Fruit fly (Drosophila melanogaster) whole organism, embryonic: ENCODE data around the gene meigo.

Experiments used
- Ada2b ChIP-seq: fragments of 200-800 bp; sonication (Bioruptor generic); IDR thresholded peaks from 2 replicates; pipeline ENCODE4 v1.3.6; 2022; ENCODE audit warnings: missing biosample characterization, missing genetic modification characterization
- CG10431 ChIP-seq: fragments of 200-800 bp; sonication (Bioruptor generic); optimal IDR thresholded peaks from 3 replicates; lab custom pipeline; 2018; ENCODE audit warnings: missing biosample characterization, mild to moderate bottlenecking, missing genetic modification characterization
- CG11093 ChIP-seq: fragments of 200-800 bp; sonication (Bioruptor generic); IDR thresholded peaks from 3 replicates; pipeline ENCODE4 v1.3.6; 2022; ENCODE audit warnings: missing biosample characterization, missing genetic modification characterization
- CG11456 ChIP-seq: fragments of 200-800 bp; sonication (Bioruptor generic); IDR thresholded peaks from 3 replicates; pipeline ENCODE4 v1.3.6; 2022; ENCODE audit warnings: missing biosample characterization, missing genetic modification characterization
- CG12219 ChIP-seq: fragments of 200-800 bp; sonication (Bioruptor generic); optimal IDR thresholded peaks from 3 replicates; lab custom pipeline; 2018; ENCODE audit warnings: missing biosample characterization, mild to moderate bottlenecking, missing genetic modification characterization
- CG12744 ChIP-seq: fragments of 200-800 bp; sonication (Bioruptor generic); optimal IDR thresholded peaks from 2 replicates; lab custom pipeline; 2016; ENCODE audit warnings: missing biosample characterization, missing genetic modification characterization
- CG13123 ChIP-seq: fragments of 200-800 bp; sonication (Bioruptor generic); optimal IDR thresholded peaks from 2 replicates; lab custom pipeline; 2016; ENCODE audit warnings: missing biosample characterization, missing genetic modification characterization
- CG13287 ChIP-seq: fragments of 200-800 bp; sonication (Bioruptor generic); IDR thresholded peaks from 2 replicates; pipeline ENCODE4 v1.3.6; 2022; ENCODE audit warnings: missing biosample characterization, missing genetic modification characterization; ENCODE audit not compliant: partially characterized antibody
- CG14014 ChIP-seq: fragments of 200-800 bp; sonication (Bioruptor generic); IDR thresholded peaks from 2 replicates; pipeline ENCODE4 v1.3.6; 2022; ENCODE audit warnings: missing biosample characterization, missing genetic modification characterization
- CG14710 ChIP-seq: fragments of 200-800 bp; sonication (Bioruptor generic); optimal IDR thresholded peaks from 3 replicates; lab custom pipeline; 2019; ENCODE audit warnings: missing biosample characterization, mild to moderate bottlenecking, missing genetic modification characterization, moderate library complexity
- CG1602 ChIP-seq: fragments of 200-800 bp; sonication (Bioruptor generic); optimal IDR thresholded peaks from 3 replicates; lab custom pipeline; 2016; ENCODE audit warnings: missing biosample characterization, missing genetic modification characterization
- CG17328 ChIP-seq: fragments of 200-800 bp; sonication (Bioruptor generic); IDR thresholded peaks from 2 replicates; pipeline ENCODE4 v1.3.6; 2022; ENCODE audit warnings: missing biosample characterization, missing genetic modification characterization
- CG17829 ChIP-seq: fragments of 200-800 bp; optimal IDR thresholded peaks from 2 replicates; lab custom pipeline; 2019; ENCODE audit warnings: missing biosample characterization, mild to moderate bottlenecking, missing genetic modification characterization, moderate library complexity
- CG2116 ChIP-seq: fragments of 200-800 bp; sonication (Bioruptor generic); optimal IDR thresholded peaks from 3 replicates; lab custom pipeline; 2018; ENCODE audit warnings: missing biosample characterization, mild to moderate bottlenecking, missing genetic modification characterization
- CG2889 ChIP-seq: fragments of 200-800 bp; sonication (Bioruptor generic); IDR thresholded peaks from 3 replicates; pipeline ENCODE4 v1.3.6; 2022; ENCODE audit warnings: missing biosample characterization, missing genetic modification characterization
- CG34376 ChIP-seq: fragments of 200-800 bp; sonication (Bioruptor generic); optimal IDR thresholded peaks from 2 replicates; lab custom pipeline; 2018; ENCODE audit warnings: missing biosample characterization, mild to moderate bottlenecking, missing genetic modification characterization
- CG3847 ChIP-seq: fragments of 200-800 bp; sonication (Bioruptor generic); IDR thresholded peaks from 2 replicates; pipeline ENCODE4 v1.3.6; 2022; ENCODE audit warnings: missing biosample characterization, missing genetic modification characterization
- CG4360 ChIP-seq: fragments of 200-800 bp; sonication (Bioruptor generic); IDR thresholded peaks from 2 replicates; pipeline ENCODE4 v1.3.6; 2022; ENCODE audit warnings: missing biosample characterization, missing genetic modification characterization
- CG7963 ChIP-seq: fragments of 200-800 bp; sonication (Bioruptor generic); IDR thresholded peaks from 3 replicates; pipeline ENCODE4 v1.3.6; 2022; ENCODE audit warnings: missing biosample characterization, missing genetic modification characterization; ENCODE audit not compliant: partially characterized antibody
- CG9817 ChIP-seq: fragments of 200-800 bp; sonication (Bioruptor generic); optimal IDR thresholded peaks from 2 replicates; lab custom pipeline; 2018; ENCODE audit warnings: missing biosample characterization, mild to moderate bottlenecking, missing genetic modification characterization, moderate library complexity
- CkIIα-i1 ChIP-seq: fragments of 200-800 bp; sonication (Bioruptor generic); IDR thresholded peaks from 2 replicates; pipeline ENCODE4 v1.3.6; 2022; ENCODE audit warnings: missing biosample characterization, missing genetic modification characterization
- Dek ChIP-seq: fragments of 200-800 bp; sonication (Bioruptor generic); optimal IDR thresholded peaks from 3 replicates; lab custom pipeline; 2019; ENCODE audit warnings: missing biosample characterization, mild to moderate bottlenecking, missing genetic modification characterization, moderate library complexity
- Hey ChIP-seq: fragments of 200-800 bp; sonication (Bioruptor generic); optimal IDR thresholded peaks from 3 replicates; lab custom pipeline; 2018; ENCODE audit warnings: missing biosample characterization, mild to moderate bottlenecking, missing genetic modification characterization
- Oli ChIP-seq: fragments of 200-800 bp; sonication (Bioruptor generic); optimal IDR thresholded peaks from 2 replicates; lab custom pipeline; 2018; ENCODE audit warnings: missing biosample characterization, mild to moderate bottlenecking, missing genetic modification characterization, moderate library complexity
- Six4 ChIP-seq: fragments of 200-800 bp; sonication (Bioruptor generic); optimal IDR thresholded peaks from 2 replicates; lab custom pipeline; 2016; ENCODE audit warnings: missing biosample characterization, missing genetic modification characterization
- Stat92E ChIP-seq, 3 experiments: fragments of >200 bp in 2 of 3; fragments of 200-800 bp in 1 of 3; sonication (Bioruptor generic) in 1 of 3; optimal IDR thresholded peaks; 2 replicates each; lab custom pipeline; 2017 to 2019; ENCODE audit warnings: missing biosample characterization in 3 of 3, missing genetic modification characterization in 3 of 3, mild to moderate bottlenecking in 1 of 3, moderate library complexity in 1 of 3
- btn ChIP-seq: fragments of 200-800 bp; sonication (Bioruptor generic); optimal IDR thresholded peaks from 2 replicates; lab custom pipeline; 2016; ENCODE audit warnings: missing biosample characterization, missing genetic modification characterization
- cad ChIP-seq: fragments of >200 bp; optimal IDR thresholded peaks from 2 replicates; lab custom pipeline; 2017; ENCODE audit warnings: missing biosample characterization, missing genetic modification characterization
- cas ChIP-seq: fragments of 200-800 bp; sonication (Bioruptor generic); IDR thresholded peaks from 2 replicates; pipeline ENCODE4 v1.3.6; 2022; ENCODE audit warnings: missing biosample characterization, missing genetic modification characterization
- caup ChIP-seq: fragments of 200-800 bp; sonication (Bioruptor generic); optimal IDR thresholded peaks from 3 replicates; lab custom pipeline; 2017; ENCODE audit warnings: missing biosample characterization, mild to moderate bottlenecking, missing genetic modification characterization, moderate library complexity; ENCODE audit not compliant: severe bottlenecking
- dan ChIP-seq: fragments of 200-800 bp; sonication (Bioruptor generic); IDR thresholded peaks from 2 replicates; pipeline ENCODE4 v1.3.6; 2022; ENCODE audit warnings: missing biosample characterization, missing genetic modification characterization
- dm ChIP-seq: fragments of 200-800 bp; sonication (Bioruptor generic); optimal IDR thresholded peaks from 3 replicates; lab custom pipeline; 2016; ENCODE audit warnings: missing biosample characterization, missing genetic modification characterization
- ems ChIP-seq: fragments of 200-800 bp; sonication (Bioruptor generic); optimal IDR thresholded peaks from 3 replicates; lab custom pipeline; 2016; ENCODE audit warnings: missing biosample characterization, missing genetic modification characterization
- gsb-n ChIP-seq: fragments of 200-800 bp; sonication (Bioruptor generic); optimal IDR thresholded peaks from 3 replicates; lab custom pipeline; 2018; ENCODE audit warnings: missing biosample characterization, mild to moderate bottlenecking, missing genetic modification characterization
- jigr1 ChIP-seq: fragments of 200-800 bp; sonication (Bioruptor generic); IDR thresholded peaks from 3 replicates; pipeline ENCODE4 v1.3.6; 2022; ENCODE audit warnings: missing biosample characterization, missing genetic modification characterization
- jumu ChIP-seq: fragments of 200-800 bp; sonication (Bioruptor generic); optimal IDR thresholded peaks from 3 replicates; lab custom pipeline; 2016; ENCODE audit warnings: missing biosample characterization, missing genetic modification characterization
- ken ChIP-seq: fragments of 200-800 bp; sonication (Bioruptor generic); IDR thresholded peaks from 3 replicates; pipeline ENCODE4 v1.3.6; 2022; ENCODE audit warnings: missing biosample characterization, missing genetic modification characterization
- mam ChIP-seq: fragments of 200-800 bp; sonication (Bioruptor generic); optimal IDR thresholded peaks from 3 replicates; lab custom pipeline; 2016; ENCODE audit warnings: missing biosample characterization, missing genetic modification characterization
- nerfin-1 ChIP-seq: fragments of 200-800 bp; sonication (Bioruptor generic); optimal IDR thresholded peaks from 3 replicates; lab custom pipeline; 2019; ENCODE audit warnings: missing biosample characterization, mild to moderate bottlenecking, missing genetic modification characterization, moderate library complexity
- pan ChIP-seq, 4 experiments: fragments of >200 bp in 3 of 4; fragments of 200-800 bp in 1 of 4; sonication (Bioruptor generic) in 1 of 4; optimal IDR thresholded peaks in 3 of 4; IDR thresholded peaks in 1 of 4; 2 replicates each; pipeline versions ENCODE4 v1.3.6 to Lab custom; 2017 to 2022; ENCODE audit warnings: missing biosample characterization in 2 of 4, missing genetic modification characterization in 2 of 4, mixed read lengths in 1 of 4
- pros ChIP-seq: fragments of 200-800 bp; sonication (Bioruptor generic); optimal IDR thresholded peaks from 3 replicates; lab custom pipeline; 2019; ENCODE audit warnings: missing biosample characterization, mild to moderate bottlenecking, missing genetic modification characterization, moderate library complexity
- ranshi ChIP-seq: fragments of 200-800 bp; sonication (Bioruptor generic); IDR thresholded peaks from 2 replicates; pipeline ENCODE4 v1.3.6; 2022; ENCODE audit warnings: missing biosample characterization, missing genetic modification characterization
- rib ChIP-seq: fragments of 200-800 bp; sonication (Bioruptor generic); IDR thresholded peaks from 2 replicates; pipeline ENCODE4 v1.3.6; 2022; ENCODE audit warnings: missing biosample characterization, missing genetic modification characterization
- salm ChIP-seq: fragments of 200-800 bp; sonication (Bioruptor generic); optimal IDR thresholded peaks from 2 replicates; lab custom pipeline; 2018; ENCODE audit warnings: missing biosample characterization, mild to moderate bottlenecking, missing genetic modification characterization
- slou ChIP-seq: fragments of 200-800 bp; sonication (Bioruptor generic); optimal IDR thresholded peaks from 3 replicates; lab custom pipeline; 2016; ENCODE audit warnings: missing biosample characterization, missing genetic modification characterization
- sug ChIP-seq: fragments of 200-800 bp; optimal IDR thresholded peaks from 2 replicates; lab custom pipeline; 2019; ENCODE audit warnings: missing biosample characterization, mild to moderate bottlenecking, missing genetic modification characterization, moderate library complexity
- unc-4 ChIP-seq: fragments of 200-800 bp; sonication (Bioruptor generic); IDR thresholded peaks from 2 replicates; pipeline ENCODE4 v1.3.6; 2022; ENCODE audit warnings: missing biosample characterization, missing genetic modification characterization; ENCODE audit not compliant: partially characterized antibody
- vnd ChIP-seq: fragments of 200-800 bp; sonication (Bioruptor generic); IDR thresholded peaks from 3 replicates; pipeline ENCODE4 v1.3.6; 2022; ENCODE audit warnings: missing biosample characterization, missing genetic modification characterization; ENCODE audit not compliant: partially characterized antibody
- wor ChIP-seq: fragments of 200-800 bp; sonication (Bioruptor generic); IDR thresholded peaks from 2 replicates; pipeline ENCODE4 v1.3.6; 2022; ENCODE audit warnings: missing biosample characterization, missing genetic modification characterization
- zen ChIP-seq: fragments of 200-800 bp; sonication (Bioruptor generic); optimal IDR thresholded peaks from 3 replicates; lab custom pipeline; 2018; ENCODE audit warnings: missing biosample characterization, mild to moderate bottlenecking, missing genetic modification characterization, moderate library complexity

meigo gene

DNA sequence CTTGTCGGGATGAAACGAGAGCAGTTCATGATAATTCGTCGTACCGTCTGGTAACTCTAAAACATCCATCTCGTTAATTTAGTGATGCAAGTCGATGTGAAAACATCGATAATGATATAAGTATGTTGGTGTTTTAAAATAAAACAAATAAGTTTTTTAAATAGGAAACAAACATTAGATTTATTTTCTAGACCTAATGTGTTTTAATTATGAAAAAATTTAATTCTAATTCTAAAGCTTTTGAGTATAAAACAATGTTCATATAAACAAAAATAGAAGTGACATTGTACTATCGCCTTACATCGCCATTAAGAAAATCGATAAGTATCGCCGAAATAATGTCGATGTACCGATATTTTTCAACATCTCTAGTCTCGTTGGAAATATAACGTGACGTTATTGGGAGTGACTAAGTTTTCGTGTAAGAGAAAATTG is 27.0 kb upstream of the meigo start, which contains the start of gene Rab11 (continued):
- TF ChIP-seq unc-4 (GFP tag; lab: Robert Waterston, UW) (peak; percentile 84), sug (peak; percentile 71), CG4360 (GFP tag; lab: Robert Waterston, UW) (no peak), CG12744 (GFP tag; lab: Kevin White, UChicago) (no peak), caup (GFP tag; lab: Kevin White, UChicago) (peak; percentile 36), Oli (tag; lab: Kevin White, UChicago) (no peak), pan (optimal IDR thresholded peaks at IDR 0.05; lab: Kevin White, UChicago) (no peak), pan (GFP tag; optimal IDR thresholded peaks at IDR 0.05 in 1 of 2, IDR thresholded peaks at IDR 0.05 in 1 of 2) (no peak), gsb-n (peak; percentile 15), CG13287 (GFP tag; lab: Robert Waterston, UW) (peak; percentile 89), ken (GFP tag; lab: Robert Waterston, UW) (no peak), CG2889 (no peak), CG7963 (peak; percentile 73), slou (GFP tag; lab: Kevin White, UChicago) (no peak), Hey (no peak), Dek (tag; lab: Kevin White, UChicago) (peak; percentile 8), CkIIα-i1 (GFP tag; lab: Robert Waterston, UW) (no peak), CG1602 (peak; percentile 11), CG11093 (no peak), zen (tag; lab: Kevin White, UChicago) (peak; percentile 12), CG17328 (GFP tag; lab: Robert Waterston, UW) (no peak), wor (GFP tag; lab: Robert Waterston, UW) (no peak), btn (GFP tag; lab: Kevin White, UChicago) (no peak), CG14710 (tag; lab: Kevin White, UChicago) (peak; percentile 79), dm (GFP tag; lab: Kevin White, UChicago) (no peak), jumu (GFP tag; lab: Kevin White, UChicago) (peak; percentile 25), dan (GFP tag; lab: Robert Waterston, UW) (no peak), jigr1 (peak; percentile 5; the same call in 1 of the 3 replicates), CG14014 (GFP tag; lab: Robert Waterston, UW) (0 out of 2 replicates have a peak, but pooled peaks have one; percentile 34), CG9817 (tag; lab: Kevin White, UChicago) (peak; percentile 40), Ada2b (GFP tag; lab: Robert Waterston, UW) (0 out of 2 replicates have a peak, but pooled peaks have one; percentile 14), CG2116 (GFP tag; lab: Kevin White, UChicago) (peak; percentile 92), mam (GFP tag; lab: Kevin White, UChicago) (peak; percentile 35), salm (no peak), ems (GFP tag; lab: Kevin White, UChicago) (peak; percentile 68), CG17829 (peak; percentile 46), ranshi (GFP tag; lab: Robert Waterston, UW) (no peak; the same call in 1 of the 2 replicates), cad (GFP tag; lab: Kevin White, UChicago) (no peak), pros (GFP tag; lab: Kevin White, UChicago) (no peak), Stat92E (GFP tag; optimal IDR thresholded peaks at IDR 0.05; lab: Kevin White, UChicago) (no peak), rib (GFP tag; lab: Robert Waterston, UW) (no peak), nerfin-1 (tag; lab: Kevin White, UChicago) (no peak), CG13123 (GFP tag; lab: Kevin White, UChicago) (no peak), CG12219 (no peak), CG34376 (GFP tag; lab: Kevin White, UChicago) (peak; percentile 60), vnd (GFP tag; lab: Robert Waterston, UW) (peak; percentile 91), CG10431 (no peak), CG11456 (0 out of 3 replicates have a peak, but pooled peaks have one; percentile 45), CG3847 (peak; percentile 67), cas (GFP tag; lab: Robert Waterston, UW) (no peak), Six4 (GFP tag; lab: Kevin White, UChicago) (peak; percentile 20)
